Fruit fly (Drosophila melanogaster) whole organism, prepupa: ENCODE measurements around the gene CG11095.

ENCODE experiments used
- CG34406 ChIP-seq: fragments of 200-800 bp; sonication (Bioruptor generic); optimal IDR thresholded peaks from 3 replicates; lab custom pipeline; 2016; ENCODE audit warnings: missing biosample characterization, missing genetic modification characterization
- CG6276 ChIP-seq: fragments of 200-800 bp; sonication (Bioruptor generic); optimal IDR thresholded peaks from 2 replicates; lab custom pipeline; 2017; ENCODE audit warnings: missing biosample characterization, mild to moderate bottlenecking, missing genetic modification characterization
- CG6792 ChIP-seq: fragments of 200-800 bp; sonication (Bioruptor generic); optimal IDR thresholded peaks from 3 replicates; lab custom pipeline; 2016; ENCODE audit warnings: missing biosample characterization, missing genetic modification characterization
- CG9139 ChIP-seq: fragments of 200-800 bp; sonication (Bioruptor generic); optimal IDR thresholded peaks from 3 replicates; lab custom pipeline; 2017; ENCODE audit warnings: missing biosample characterization, mild to moderate bottlenecking, missing genetic modification characterization
- Ets21C ChIP-seq: fragments of 200-800 bp; sonication (Bioruptor generic); optimal IDR thresholded peaks from 3 replicates; lab custom pipeline; 2016; ENCODE audit warnings: missing biosample characterization, missing genetic modification characterization
- Hr4 ChIP-seq: fragments of 200-800 bp; sonication (Bioruptor generic); optimal IDR thresholded peaks from 3 replicates; lab custom pipeline; 2016; ENCODE audit warnings: missing biosample characterization, missing genetic modification characterization
- Sox102F ChIP-seq: fragments of 200-800 bp; sonication (Bioruptor generic); optimal IDR thresholded peaks from 2 replicates; lab custom pipeline; 2016; ENCODE audit warnings: missing biosample characterization, mild to moderate bottlenecking, missing genetic modification characterization
- acj6 ChIP-seq: fragments of 200-800 bp; sonication (Bioruptor generic); optimal IDR thresholded peaks from 3 replicates; lab custom pipeline; 2016; ENCODE audit warnings: missing biosample characterization, missing genetic modification characterization
- cyc ChIP-seq: fragments of 200-800 bp; sonication (Bioruptor generic); optimal IDR thresholded peaks from 3 replicates; lab custom pipeline; 2016; ENCODE audit warnings: missing biosample characterization, missing genetic modification characterization
- dac ChIP-seq: fragments of 200-800 bp; sonication (Bioruptor generic); optimal IDR thresholded peaks from 2 replicates; lab custom pipeline; 2017; ENCODE audit warnings: missing biosample characterization, mild to moderate bottlenecking, missing genetic modification characterization
- spab ChIP-seq: fragments of 200-800 bp; sonication (Bioruptor generic); optimal IDR thresholded peaks from 2 replicates; lab custom pipeline; 2017; ENCODE audit warnings: missing biosample characterization, mild to moderate bottlenecking, missing genetic modification characterization, missing genetic modification reagents

- TF ChIP-seq cyc (GFP tag; lab: Kevin White, UChicago) (no peak), Ets21C (no peak), CG6276 (GFP tag; lab: Kevin White, UChicago) (no peak), CG6792 (GFP tag; lab: Kevin White, UChicago) (no peak), Hr4 (GFP tag; lab: Kevin White, UChicago) (no peak), dac (GFP tag; lab: Kevin White, UChicago) (no peak), spab (no peak), CG34406 (GFP tag; lab: Kevin White, UChicago) (no peak), acj6 (GFP tag; lab: Kevin White, UChicago) (no peak), CG9139 (GFP tag; lab: Kevin White, UChicago) (no peak), Sox102F (GFP tag; lab: Kevin White, UChicago) (no peak)
Observed at dm6 chrX:13792463-13792862, 19.0 kb upstream of the CG11095 start.
